ENCODE assay signal across 3 fruit fly cellular contexts in genomic region chr2L:4241513-4241912, dm6.
TF ChIP-seq lines count a peak whose summit lies in the region.

No protein-coding gene starts in this region.

- no peak for TF ChIP-seq CTCF in whole organism, embryonic (GFP tag; optimal IDR thresholded peaks at IDR 0.05; lab: Kevin White, UChicago)

TF ChIP-seq in whole organism, embryonic, 481 proteins besides CTCF, POLR2A, EP300 and RAD21:
- TF ChIP-seq Atf3 (GFP tag; optimal IDR thresholded peaks at IDR 0.05; lab: Kevin White, UChicago) (no peak), Hr51 (GFP tag; optimal IDR thresholded peaks at IDR 0.05; lab: Kevin White, UChicago) (no peak), CG6683 (GFP tag; optimal IDR thresholded peaks at IDR 0.05; lab: Kevin White, UChicago) (no peak), sens (GFP tag; lab: Kevin White, UChicago) (peak; percentile 66), gem (tag; optimal IDR thresholded peaks at IDR 0.05; lab: Kevin White, UChicago) (peak; percentile 12), CG31441 (GFP tag; IDR thresholded peaks at IDR 0.05; lab: Robert Waterston, UW) (no peak), Med (GFP tag; lab: Kevin White, UChicago) (peak; percentile 35), CG4424 (GFP tag; optimal IDR thresholded peaks at IDR 0.05; lab: Kevin White, UChicago) (no peak), Ets65A (GFP tag; lab: Kevin White, UChicago) (peak; percentile 72), ranshi (GFP tag; IDR thresholded peaks at IDR 0.05; lab: Robert Waterston, UW) (0 out of 2 replicates have a peak, but pooled peaks have one; percentile 10)

TF ChIP-seq in whole organism, prepupa, 60 proteins besides CTCF, POLR2A, EP300 and RAD21:
- TF ChIP-seq CG31627 (GFP tag; optimal IDR thresholded peaks at IDR 0.05; lab: Kevin White, UChicago) (no peak), svp (GFP tag; lab: Kevin White, UChicago) (peak; percentile 62)

TF ChIP-seq in whole organism, pupa, 21 proteins besides CTCF, POLR2A, EP300 and RAD21:
- TF ChIP-seq CG14655 (GFP tag; optimal IDR thresholded peaks at IDR 0.05; lab: Kevin White, UChicago) (no peak), Pif1B (GFP tag; optimal IDR thresholded peaks at IDR 0.05; lab: Kevin White, UChicago) (no peak), CG8159 (tag; optimal IDR thresholded peaks at IDR 0.05; lab: Kevin White, UChicago) (peak; percentile 21), EcR (GFP tag; optimal IDR thresholded peaks at IDR 0.05; lab: Kevin White, UChicago) (no peak), CG8301 (tag; optimal IDR thresholded peaks at IDR 0.05; lab: Kevin White, UChicago) (no peak), CG15710 (tag; optimal IDR thresholded peaks at IDR 0.05; lab: Kevin White, UChicago) (no peak)
